Worm (Caenorhabditis elegans): ENCODE measurements around the gene abts-4.

DNA sequence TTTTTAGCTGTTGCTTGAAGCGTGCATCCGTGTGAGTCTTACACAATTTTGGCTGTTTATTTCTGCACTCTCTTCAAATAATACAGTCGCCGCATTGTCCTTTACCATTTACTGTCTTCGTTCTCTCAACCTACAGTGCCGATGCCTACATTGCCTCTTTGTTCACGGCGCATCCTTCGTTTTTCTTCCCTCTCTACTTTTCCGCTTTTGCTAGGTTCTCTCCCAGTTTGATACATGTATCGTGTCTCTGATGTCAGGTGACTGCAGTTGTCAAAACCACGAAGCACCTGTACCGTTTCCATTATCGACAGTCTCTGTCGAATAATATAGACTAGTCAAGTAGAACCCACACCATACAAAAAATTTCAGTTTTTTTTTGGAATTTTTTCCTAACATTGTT is 47.1 kb upstream of the abts-4 start:
- TF ChIP-seq egl-27 (tag; optimal IDR thresholded peaks at IDR 0.05) (no peak), unc-62 (GFP tag; optimal IDR thresholded peaks at IDR 0.05) (no peak), fos-1 (tag; optimal IDR thresholded peaks at IDR 0.05) (peak; percentile 32), mab-5 (tag; optimal IDR thresholded peaks at IDR 0.05) (no peak), peb-1 (tag; optimal IDR thresholded peaks at IDR 0.05) (no peak), R02D3.7 (tag; optimal IDR thresholded peaks at IDR 0.05) (no peak), lsy-2 (tag; optimal IDR thresholded peaks at IDR 0.05) (no peak), C34F6.9 (tag; optimal IDR thresholded peaks at IDR 0.05) (no peak), lin-13 (GFP tag; optimal IDR thresholded peaks at IDR 0.05) (no peak), snpc-4 (tag; optimal IDR thresholded peaks at IDR 0.05) (no peak), zag-1 (tag; optimal IDR thresholded peaks at IDR 0.05) (no peak)

All from whole organism, L2 larva.